Worm (Caenorhabditis elegans): ENCODE measurements around the gene F44E5.17.

Gene F44E5.17

DNA sequence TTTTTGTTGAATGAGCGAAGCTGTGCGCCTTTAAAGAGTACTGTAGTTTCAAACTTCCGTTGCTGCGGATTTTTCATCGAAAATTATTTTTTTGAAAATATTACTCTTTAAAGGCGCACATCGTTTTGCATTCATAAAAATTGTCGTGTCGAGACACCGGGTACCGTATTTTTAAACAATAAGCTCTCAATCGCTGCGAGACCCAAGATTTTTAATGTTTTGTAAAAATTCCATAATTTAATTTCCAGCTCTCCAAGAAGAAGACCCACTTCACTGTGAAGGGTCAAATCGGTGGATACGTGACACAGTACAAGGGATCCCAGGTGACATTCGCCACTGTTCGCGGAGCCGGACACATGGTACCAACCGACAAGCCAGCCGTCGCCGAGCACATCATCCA, 6.1 kb downstream of the F44E5.17 start:
- TF ChIP-seq R02D3.7 (tag; optimal IDR thresholded peaks at IDR 0.05) (no peak), alr-1 (tag; optimal IDR thresholded peaks at IDR 0.05) (no peak), ztf-1 (GFP tag; conservative IDR thresholded peaks at IDR 0.05) (no peak), Y55F3AM.14 (GFP tag; optimal IDR thresholded peaks at IDR 0.05) (no peak), ztf-11 (tag; optimal IDR thresholded peaks at IDR 0.05) (no peak), sma-3 (GFP tag; optimal IDR thresholded peaks at IDR 0.05) (no peak), sma-9 (GFP tag; optimal IDR thresholded peaks at IDR 0.05) (no peak), sma-9 (tag; optimal IDR thresholded peaks at IDR 0.05) (no peak), lsy-2 (tag; optimal IDR thresholded peaks at IDR 0.05) (no peak), nhr-23 (tag; optimal IDR thresholded peaks at IDR 0.05) (no peak), C34F6.9 (tag; optimal IDR thresholded peaks at IDR 0.05) (no peak), ceh-16 (tag; optimal IDR thresholded peaks at IDR 0.05) (no peak), skn-1 (tag; optimal IDR thresholded peaks at IDR 0.05) (no peak)

- peak; percentile 52 for TF ChIP-seq sma-9 (GFP tag; optimal IDR thresholded peaks at IDR 0.05)
- no peak for TF ChIP-seq sma-9 (tag; optimal IDR thresholded peaks at IDR 0.05)
- no peak for TF ChIP-seq lin-13 (GFP tag; optimal IDR thresholded peaks at IDR 0.05)
- no peak for TF ChIP-seq skn-1 (tag; optimal IDR thresholded peaks at IDR 0.05)
- TF ChIP-seq unc-55 (GFP tag; optimal IDR thresholded peaks at IDR 0.05), result no peak
- no peak for TF ChIP-seq crh-2 (tag; optimal IDR thresholded peaks at IDR 0.05)
- TF ChIP-seq peb-1 (tag; optimal IDR thresholded peaks at IDR 0.05), result no peak
- no peak for TF ChIP-seq nhr-10 (tag; optimal IDR thresholded peaks at IDR 0.05)
- TF ChIP-seq elt-3 (tag; optimal IDR thresholded peaks at IDR 0.05), result no peak
- no peak for TF ChIP-seq mdl-1 (tag; optimal IDR thresholded peaks at IDR 0.05)
- TF ChIP-seq nhr-23 (tag; optimal IDR thresholded peaks at IDR 0.05), result no peak
- no peak for TF ChIP-seq unc-62 (GFP tag; optimal IDR thresholded peaks at IDR 0.05)
- no peak for TF ChIP-seq mbf-1 (tag; optimal IDR thresholded peaks at IDR 0.05)
- TF ChIP-seq fos-1 (tag; optimal IDR thresholded peaks at IDR 0.05), result peak; percentile 38
These were observed 9.2 kb downstream of the F44E5.17 start, which contains the start of gene ctsa-1.2 for ce11 chrII:11739199-11739598. Gene ctsa-1.2 (plus strand): TSS chrII:11739358.

- peak; percentile 12 for TF ChIP-seq nhr-6 (tag; optimal IDR thresholded peaks at IDR 0.05)
- peak; percentile 83 for TF ChIP-seq nhr-25 (tag; optimal IDR thresholded peaks at IDR 0.05)
- peak; percentile 57 for TF ChIP-seq fos-1 (tag; optimal IDR thresholded peaks at IDR 0.05)
- TF ChIP-seq C34F6.9 (tag; optimal IDR thresholded peaks at IDR 0.05), result no peak
- peak; percentile 27 for TF ChIP-seq gmeb-1 (tag; optimal IDR thresholded peaks at IDR 0.05)
- TF ChIP-seq dmd-4 (tag; optimal IDR thresholded peaks at IDR 0.05), result no peak
- TF ChIP-seq sma-3 (GFP tag; optimal IDR thresholded peaks at IDR 0.05), result peak; percentile 68
- TF ChIP-seq F13H6.1 (tag; optimal IDR thresholded peaks at IDR 0.05), result peak; percentile 38
- TF ChIP-seq nhr-77 (tag; optimal IDR thresholded peaks at IDR 0.05), result no peak
- TF ChIP-seq blmp-1 (tag; optimal IDR thresholded peaks at IDR 0.05; ENCODE audit: insufficient read depth), result peak; percentile 74
- peak; percentile 54 for TF ChIP-seq sma-9 (GFP tag; optimal IDR thresholded peaks at IDR 0.05)
- TF ChIP-seq sma-9 (tag; optimal IDR thresholded peaks at IDR 0.05), result no peak
- TF ChIP-seq ama-1 (optimal IDR thresholded peaks at IDR 0.05), result no peak
- no peak for TF ChIP-seq ZK546.5 (tag; optimal IDR thresholded peaks at IDR 0.05)
- peak; percentile 52 for TF ChIP-seq nhr-129 (tag; optimal IDR thresholded peaks at IDR 0.05)
- TF ChIP-seq nhr-21 (tag; optimal IDR thresholded peaks at IDR 0.05), result peak; percentile 71
- TF ChIP-seq lsy-2 (tag; optimal IDR thresholded peaks at IDR 0.05), result peak in 1 of 2 experiments; percentile 46
These were observed 11.0 kb downstream of the F44E5.17 start for ce11 chrII:11737347-11737746.

ce11 chrII:11733850-11734249, 14.5 kb downstream of the F44E5.17 start:
- TF ChIP-seq elt-1 (tag; optimal IDR thresholded peaks at IDR 0.05), result peak; percentile 11
- no peak for TF ChIP-seq ztf-1 (GFP tag; conservative IDR thresholded peaks at IDR 0.05)

ce11 chrII:11732513-11732912, 15.9 kb downstream of the F44E5.17 start, which contains the start of gene F13D12.8:
Gene F13D12.8 (minus strand): TSS chrII:11732594.
- TF ChIP-seq alr-1 (tag; optimal IDR thresholded peaks at IDR 0.05) (no peak), mab-5 (tag; optimal IDR thresholded peaks at IDR 0.05) (no peak), ztf-1 (GFP tag; conservative IDR thresholded peaks at IDR 0.05) (no peak), nhr-10 (tag; optimal IDR thresholded peaks at IDR 0.05) (no peak), nhr-12 (tag; optimal IDR thresholded peaks at IDR 0.05) (no peak), lin-39 (tag; optimal IDR thresholded peaks at IDR 0.05) (no peak), lsy-2 (tag; optimal IDR thresholded peaks at IDR 0.05) (peak in 1 of 2 experiments; percentile 1), unc-55 (GFP tag; optimal IDR thresholded peaks at IDR 0.05) (peak; percentile 1), snpc-4 (tag; optimal IDR thresholded peaks at IDR 0.05) (peak; percentile 37), nhr-129 (tag; optimal IDR thresholded peaks at IDR 0.05) (no peak)

Measured in whole organism, L2 larva.